Fruit fly (Drosophila melanogaster) whole organism, adult: ENCODE data around the gene Msh6.
A peak's percentile ranks its signal among the peaks of the same experiment; 100 is the strongest.

Experiments used
- CG14711 ChIP-seq: fragments of 200-800 bp; sonication (Bioruptor generic); optimal IDR thresholded peaks from 2 replicates; lab custom pipeline; 2018; ENCODE audit warnings: missing biosample characterization, mild to moderate bottlenecking, missing genetic modification characterization, moderate library complexity
- CG1620 ChIP-seq: fragments of 200-800 bp; sonication (Bioruptor generic); optimal IDR thresholded peaks from 2 replicates; lab custom pipeline; 2016; ENCODE audit warnings: missing biosample characterization, missing genetic modification characterization
- CG7101 ChIP-seq: fragments of 200-800 bp; sonication (Bioruptor generic); optimal IDR thresholded peaks from 2 replicates; lab custom pipeline; 2018; ENCODE audit warnings: missing biosample characterization, mild to moderate bottlenecking, missing genetic modification characterization, moderate library complexity
- Crg-1 ChIP-seq: fragments of 200-800 bp; sonication (Bioruptor generic); optimal IDR thresholded peaks from 2 replicates; lab custom pipeline; 2016; ENCODE audit warnings: missing biosample characterization, missing genetic modification characterization
- cnc ChIP-seq, 2 experiments: fragments of >200 bp; optimal IDR thresholded peaks; 2 replicates each; lab custom pipeline; 2017
- kay ChIP-seq: fragments of 200-800 bp; sonication (Bioruptor generic); peaks from one replicate; lab custom pipeline; 2016; ENCODE audit warnings: missing biosample characterization, missing genetic modification characterization, borderline replicate concordance
- pad ChIP-seq: fragments of 200-800 bp; sonication (Bioruptor generic); optimal IDR thresholded peaks from 3 replicates; lab custom pipeline; 2017; ENCODE audit warnings: missing biosample characterization, missing genetic modification characterization, mild to moderate bottlenecking, moderate library complexity, missing genetic modification reagents
- toe ChIP-seq: fragments of 200-800 bp; sonication (Bioruptor generic); optimal IDR thresholded peaks from 2 replicates; lab custom pipeline; 2016; ENCODE audit warnings: missing biosample characterization, missing genetic modification characterization

dm6 chr3L:15137790-15138189, 20.6 kb downstream of the Msh6 start:
- TF ChIP-seq CG7101 (tag; lab: Kevin White, UChicago), result no peak
- peak; percentile 86 for TF ChIP-seq kay (GFP tag; lab: Kevin White, UChicago)
- TF ChIP-seq CG1620 (GFP tag; lab: Kevin White, UChicago), result no peak
- TF ChIP-seq Crg-1 (GFP tag; lab: Kevin White, UChicago), result no peak
- no peak for TF ChIP-seq pad (GFP tag; lab: Kevin White, UChicago)
- TF ChIP-seq cnc (optimal IDR thresholded peaks at IDR 0.05; lab: Kevin White, UChicago), result no peak
- no peak for TF ChIP-seq CG14711 (tag; lab: Kevin White, UChicago)
- TF ChIP-seq toe, result no peak
